Worm (Caenorhabditis elegans) whole organism, late embryonic: Measurements from ENCODE around the gene riok-3.

ENCODE experiments used
- F13H6.1 ChIP-seq: sonication (generic microtip); optimal IDR thresholded peaks from 2 replicates; lab custom pipeline; 2016; ENCODE audit warnings: missing genetic modification characterization, missing compliant biosample characterization
- K02D7.2 ChIP-seq: sonication (generic microtip); optimal IDR thresholded peaks from 2 replicates; lab custom pipeline; 2017; ENCODE audit warnings: mild to moderate bottlenecking, missing genetic modification characterization, missing compliant biosample characterization
- K09A11.1 ChIP-seq: sonication (generic microtip); optimal IDR thresholded peaks from 2 replicates; lab custom pipeline; 2017; ENCODE audit warnings: antibody characterized with exemption, mild to moderate bottlenecking, missing genetic modification characterization, missing compliant biosample characterization; ENCODE audit not compliant: insufficient read depth
- T23F11.4 ChIP-seq: fragments of 200-800 bp; sonication (Bioruptor generic); optimal IDR thresholded peaks from 2 replicates; lab custom pipeline; 2018; ENCODE audit warnings: mild to moderate bottlenecking, missing genetic modification characterization, missing compliant biosample characterization
- Y22D7AL.16 ChIP-seq: sonication (generic microtip); optimal IDR thresholded peaks from 2 replicates; lab custom pipeline; 2016; ENCODE audit warnings: missing genetic modification characterization, missing compliant biosample characterization
- ahr-1 ChIP-seq: sonication (generic microtip); optimal IDR thresholded peaks from 2 replicates; lab custom pipeline; 2016; ENCODE audit warnings: missing genetic modification characterization, missing compliant biosample characterization
- ama-1 ChIP-seq: fragments of 150-350 bp; optimal IDR thresholded peaks from 2 replicates; lab custom pipeline; 2014
- ceh-14 ChIP-seq: sonication (generic microtip); optimal IDR thresholded peaks from 2 replicates; lab custom pipeline; 2016; ENCODE audit warnings: missing genotype, missing genetic modification characterization, missing compliant biosample characterization
- ceh-18 ChIP-seq: sonication (generic microtip); optimal IDR thresholded peaks from 2 replicates; lab custom pipeline; 2016; ENCODE audit warnings: missing genetic modification characterization, missing compliant biosample characterization
- ceh-2 ChIP-seq: sonication (generic microtip); optimal IDR thresholded peaks from 2 replicates; lab custom pipeline; 2016; ENCODE audit warnings: missing genotype, missing genetic modification characterization, missing compliant biosample characterization
- ceh-24 ChIP-seq: sonication (generic microtip); optimal IDR thresholded peaks from 2 replicates; lab custom pipeline; 2016; ENCODE audit warnings: mild to moderate bottlenecking, missing genetic modification characterization, missing compliant biosample characterization
- ceh-30 ChIP-seq: fragments of 150-350 bp; optimal IDR thresholded peaks from 2 replicates; lab custom pipeline; 2014; ENCODE audit warnings: missing biosample characterization, missing genetic modification characterization
- ceh-31 ChIP-seq: sonication (generic microtip); optimal IDR thresholded peaks from 2 replicates; lab custom pipeline; 2016; ENCODE audit warnings: missing genetic modification characterization, missing compliant biosample characterization
- dmd-4 ChIP-seq: sonication (generic microtip); optimal IDR thresholded peaks from 2 replicates; lab custom pipeline; 2016; ENCODE audit warnings: borderline replicate concordance, missing genetic modification characterization, missing compliant biosample characterization
- dve-1 ChIP-seq: sonication (generic microtip); optimal IDR thresholded peaks from 2 replicates; lab custom pipeline; 2017; ENCODE audit warnings: antibody characterized with exemption, mild to moderate bottlenecking, missing genetic modification characterization, missing compliant biosample characterization
- elt-2 ChIP-seq: sonication (generic microtip); optimal IDR thresholded peaks from 2 replicates; lab custom pipeline; 2016; ENCODE audit warnings: missing genetic modification reagents, missing genetic modification characterization, missing compliant biosample characterization
- ets-4 ChIP-seq: sonication (generic microtip); optimal IDR thresholded peaks from 2 replicates; lab custom pipeline; 2016; ENCODE audit warnings: missing genetic modification characterization, missing compliant biosample characterization
- eyg-1 ChIP-seq: sonication (generic microtip); optimal IDR thresholded peaks from 2 replicates; lab custom pipeline; 2016; ENCODE audit warnings: missing genotype, missing genetic modification characterization, missing compliant biosample characterization
- fax-1 ChIP-seq: sonication (generic microtip); optimal IDR thresholded peaks from 2 replicates; lab custom pipeline; 2016; ENCODE audit warnings: missing genotype, missing genetic modification characterization, missing compliant biosample characterization
- fkh-6 ChIP-seq: sonication (generic microtip); optimal IDR thresholded peaks from 2 replicates; lab custom pipeline; 2016; ENCODE audit warnings: missing genetic modification characterization, missing compliant biosample characterization
- hlh-13 ChIP-seq: fragments of 200-800 bp; sonication (Bioruptor generic); optimal IDR thresholded peaks from 2 replicates; lab custom pipeline; 2018; ENCODE audit warnings: mild to moderate bottlenecking, missing genetic modification characterization, missing compliant biosample characterization
- hlh-15 ChIP-seq: sonication (generic microtip); optimal IDR thresholded peaks from 2 replicates; lab custom pipeline; 2016; ENCODE audit warnings: missing genetic modification characterization, missing compliant biosample characterization
- hlh-30 ChIP-seq: sonication (generic microtip); optimal IDR thresholded peaks from 2 replicates; lab custom pipeline; 2017; ENCODE audit warnings: antibody characterized with exemption, missing genetic modification characterization, missing compliant biosample characterization; ENCODE audit not compliant: insufficient read depth
- madf-2 ChIP-seq: sonication (generic microtip); optimal IDR thresholded peaks from 2 replicates; lab custom pipeline; 2017; ENCODE audit warnings: missing genetic modification characterization, missing compliant biosample characterization
- nhr-232 ChIP-seq: sonication (generic microtip); optimal IDR thresholded peaks from 2 replicates; lab custom pipeline; 2016; ENCODE audit warnings: missing genetic modification characterization, missing compliant biosample characterization
- npax-4 ChIP-seq: sonication (generic microtip); optimal IDR thresholded peaks from 2 replicates; lab custom pipeline; 2016; ENCODE audit warnings: missing genetic modification characterization, missing compliant biosample characterization
- pat-9 ChIP-seq: fragments of 200-800 bp; sonication (Bioruptor generic); optimal IDR thresholded peaks from 2 replicates; lab custom pipeline; 2018; ENCODE audit warnings: mild to moderate bottlenecking, missing genetic modification characterization, moderate library complexity, missing compliant biosample characterization
- pha-2 ChIP-seq: sonication (generic microtip); optimal IDR thresholded peaks from 2 replicates; lab custom pipeline; 2017; ENCODE audit warnings: mild to moderate bottlenecking, missing genetic modification characterization, missing compliant biosample characterization
- tbx-7 ChIP-seq: sonication (generic microtip); optimal IDR thresholded peaks from 2 replicates; lab custom pipeline; 2016; ENCODE audit warnings: missing genotype, missing genetic modification characterization, missing compliant biosample characterization
- ttx-3 ChIP-seq: sonication (generic microtip); optimal IDR thresholded peaks from 2 replicates; lab custom pipeline; 2016; ENCODE audit warnings: missing genetic modification reagents, missing genetic modification characterization, missing compliant biosample characterization
- unc-3 ChIP-seq, 2 experiments: fragments of 200-800 bp in 1 of 2; sonication (Bioruptor generic) in 1 of 2; sonication (generic microtip) in 1 of 2; conservative IDR thresholded peaks in 1 of 2; optimal IDR thresholded peaks in 1 of 2; 2 replicates each; pipeline versions ENCODE4 v1.3.6 to Lab custom; 2016 to 2022; ENCODE audit warnings: missing compliant biosample characterization in 2 of 2, missing genetic modification characterization in 2 of 2, missing genetic modification reagents in 1 of 2
- unc-42 ChIP-seq: sonication (generic microtip); optimal IDR thresholded peaks from 2 replicates; lab custom pipeline; 2016; ENCODE audit warnings: missing genotype, missing genetic modification characterization, missing compliant biosample characterization
- unc-55 ChIP-seq: sonication (generic microtip); optimal IDR thresholded peaks from 2 replicates; lab custom pipeline; 2017; ENCODE audit warnings: missing biosample characterization, missing genetic modification reagents, missing genetic modification characterization
- unc-86 ChIP-seq: sonication (generic microtip); optimal IDR thresholded peaks from 2 replicates; lab custom pipeline; 2016; ENCODE audit warnings: missing genetic modification characterization, missing compliant biosample characterization

riok-3 gene

ce11 chrIII:9808179-9808578, 3.4 kb upstream of the riok-3 start, which contains the start of gene gtap-2 (continued):
- no peak for TF ChIP-seq ahr-1
- TF ChIP-seq nhr-232 (tag; lab: Kevin White, UChicago), result no peak
- no peak for TF ChIP-seq hlh-15
- TF ChIP-seq dmd-4 (tag; lab: Kevin White, UChicago), result no peak
- TF ChIP-seq madf-2 (tag; lab: Kevin White, UChicago), result no peak
- peak; percentile 68 for TF ChIP-seq ceh-31
- no peak for TF ChIP-seq ceh-18 (tag; lab: Kevin White, UChicago)
- TF ChIP-seq K09A11.1, result no peak
- TF ChIP-seq ceh-30 (tag; lab: Kevin White, UChicago), result no peak
- TF ChIP-seq ttx-3 (tag; lab: Kevin White, UChicago), result no peak
- no peak for TF ChIP-seq Y22D7AL.16 (tag; lab: Kevin White, UChicago)
- TF ChIP-seq unc-55 (GFP tag; lab: Kevin White, UChicago), result no peak
- TF ChIP-seq npax-4, result no peak
- TF ChIP-seq fkh-6 (tag; lab: Kevin White, UChicago), result no peak
- no peak for TF ChIP-seq hlh-13
- TF ChIP-seq pat-9 (tag; lab: Kevin White, UChicago), result no peak
- peak; percentile 50 for TF ChIP-seq tbx-7 (tag; lab: Kevin White, UChicago)
- peak; percentile 5 for TF ChIP-seq ceh-14
- peak; percentile 48 for TF ChIP-seq fax-1 (tag; lab: Kevin White, UChicago)
- no peak for TF ChIP-seq T23F11.4
- TF ChIP-seq K02D7.2 (tag; lab: Kevin White, UChicago), result no peak
- peak; percentile 54 for TF ChIP-seq ets-4
- no peak for TF ChIP-seq unc-42 (tag; lab: Kevin White, UChicago)
- TF ChIP-seq ama-1 (lab: Kevin White, UChicago), result no peak
- TF ChIP-seq, all 69 proteins: peak for 11

ce11 chrIII:9807560-9808046, 2.8 kb upstream of the riok-3 start:
- TF ChIP-seq hlh-30 (tag; lab: Kevin White, UChicago) (peak; percentile 17), elt-2 (tag; lab: Kevin White, UChicago) (no peak)

ce11 chrIII:9806968-9807559, 2.3 kb upstream of the riok-3 start, which contains the start of gene ZK632.4:
Gene ZK632.4, minus strand, starts transcription at chrIII:9807454.
- TF ChIP-seq pha-2 (tag; lab: Kevin White, UChicago) (no peak), F13H6.1 (tag; lab: Kevin White, UChicago) (no peak), ceh-24 (no peak), unc-55 (GFP tag; lab: Kevin White, UChicago) (no peak), K09A11.1 (no peak), eyg-1 (tag; lab: Kevin White, UChicago) (no peak), ahr-1 (no peak), unc-86 (tag; lab: Kevin White, UChicago) (no peak)

ce11 chrIII:9802045-9802444, 2.8 kb downstream of the riok-3 start:
- TF ChIP-seq npax-4 (no peak), fkh-6 (tag; lab: Kevin White, UChicago) (no peak), dve-1 (tag; lab: Kevin White, UChicago) (no peak), ceh-2 (tag; lab: Kevin White, UChicago) (no peak), dmd-4 (tag; lab: Kevin White, UChicago) (no peak), unc-3 (GFP tag; conservative IDR thresholded peaks at IDR 0.05; lab: Robert Waterston, UW) (no peak), unc-3 (tag; optimal IDR thresholded peaks at IDR 0.05; lab: Kevin White, UChicago) (no peak)
- TF ChIP-seq, all 69 proteins: peak for 0
